Worm (Caenorhabditis elegans) whole organism, late embryonic: ENCODE measurements around the gene mct-5.

Experiments
- C38D4.7 ChIP-seq: fragments of 200-800 bp; sonication (Bioruptor generic); optimal IDR thresholded peaks from 2 replicates; lab custom pipeline; 2018; ENCODE audit warnings: mild to moderate bottlenecking, missing genetic modification characterization, moderate library complexity, missing compliant biosample characterization
- K02D7.2 ChIP-seq: sonication (generic microtip); optimal IDR thresholded peaks from 2 replicates; lab custom pipeline; 2017; ENCODE audit warnings: mild to moderate bottlenecking, missing genetic modification characterization, missing compliant biosample characterization
- ama-1 ChIP-seq: fragments of 150-350 bp; optimal IDR thresholded peaks from 2 replicates; lab custom pipeline; 2014
- ceh-14 ChIP-seq: sonication (generic microtip); optimal IDR thresholded peaks from 2 replicates; lab custom pipeline; 2016; ENCODE audit warnings: missing genotype, missing genetic modification characterization, missing compliant biosample characterization
- ceh-19 ChIP-seq: fragments of 200-800 bp; sonication (Bioruptor generic); optimal IDR thresholded peaks from 2 replicates; lab custom pipeline; 2018; ENCODE audit warnings: mild to moderate bottlenecking, missing genetic modification characterization, missing compliant biosample characterization
- ceh-2 ChIP-seq: sonication (generic microtip); optimal IDR thresholded peaks from 2 replicates; lab custom pipeline; 2016; ENCODE audit warnings: missing genotype, missing genetic modification characterization, missing compliant biosample characterization
- ceh-22 ChIP-seq: sonication (generic microtip); optimal IDR thresholded peaks from 2 replicates; lab custom pipeline; 2017; ENCODE audit warnings: missing biosample characterization, missing genetic modification characterization
- ceh-31 ChIP-seq: sonication (generic microtip); optimal IDR thresholded peaks from 2 replicates; lab custom pipeline; 2016; ENCODE audit warnings: missing genetic modification characterization, missing compliant biosample characterization
- ceh-45 ChIP-seq: fragments of 200-800 bp; sonication (Bioruptor generic); IDR thresholded peaks from 2 replicates; pipeline ENCODE4 v1.3.6; 2022; ENCODE audit warnings: missing genetic modification reagents, missing genetic modification characterization, missing compliant biosample characterization
- ceh-48 ChIP-seq: sonication (generic microtip); optimal IDR thresholded peaks from 2 replicates; lab custom pipeline; 2016; ENCODE audit warnings: missing genetic modification characterization, inconsistent platforms, missing compliant biosample characterization
- dmd-4 ChIP-seq: sonication (generic microtip); optimal IDR thresholded peaks from 2 replicates; lab custom pipeline; 2016; ENCODE audit warnings: borderline replicate concordance, missing genetic modification characterization, missing compliant biosample characterization
- elt-2 ChIP-seq: sonication (generic microtip); optimal IDR thresholded peaks from 2 replicates; lab custom pipeline; 2016; ENCODE audit warnings: missing genetic modification reagents, missing genetic modification characterization, missing compliant biosample characterization
- elt-4 ChIP-seq: sonication (generic microtip); optimal IDR thresholded peaks from 2 replicates; lab custom pipeline; 2016; ENCODE audit warnings: missing genetic modification characterization, missing compliant biosample characterization
- fkh-10 ChIP-seq: fragments of 150-350 bp; optimal IDR thresholded peaks from 2 replicates; lab custom pipeline; 2014; ENCODE audit warnings: missing biosample characterization, missing genetic modification reagents, missing genetic modification characterization
- fkh-6 ChIP-seq: sonication (generic microtip); optimal IDR thresholded peaks from 2 replicates; lab custom pipeline; 2016; ENCODE audit warnings: missing genetic modification characterization, missing compliant biosample characterization
- hlh-15 ChIP-seq: sonication (generic microtip); optimal IDR thresholded peaks from 2 replicates; lab custom pipeline; 2016; ENCODE audit warnings: missing genetic modification characterization, missing compliant biosample characterization
- hlh-30 ChIP-seq: sonication (generic microtip); optimal IDR thresholded peaks from 2 replicates; lab custom pipeline; 2017; ENCODE audit warnings: antibody characterized with exemption, missing genetic modification characterization, missing compliant biosample characterization; ENCODE audit not compliant: insufficient read depth
- hlh-6 ChIP-seq: sonication (generic microtip); optimal IDR thresholded peaks from 2 replicates; lab custom pipeline; 2016; ENCODE audit warnings: missing genotype, missing genetic modification characterization, missing compliant biosample characterization
- lin-11 ChIP-seq: fragments of 200-800 bp; sonication (Bioruptor generic); optimal IDR thresholded peaks from 2 replicates; lab custom pipeline; 2018; ENCODE audit warnings: mild to moderate bottlenecking, missing genetic modification characterization, missing compliant biosample characterization
- madf-2 ChIP-seq: sonication (generic microtip); optimal IDR thresholded peaks from 2 replicates; lab custom pipeline; 2017; ENCODE audit warnings: missing genetic modification characterization, missing compliant biosample characterization
- nfya-1 ChIP-seq: sonication (generic microtip); optimal IDR thresholded peaks from 2 replicates; lab custom pipeline; 2017; ENCODE audit warnings: missing genetic modification characterization, mild to moderate bottlenecking, missing compliant biosample characterization, antibody characterized with exemption, moderate library complexity
- pros-1 ChIP-seq: fragments of 150-350 bp; optimal IDR thresholded peaks from 2 replicates; lab custom pipeline; 2014; ENCODE audit warnings: missing biosample characterization, missing genetic modification reagents, missing genetic modification characterization
- ref-2 ChIP-seq: sonication (generic microtip); optimal IDR thresholded peaks from 2 replicates; lab custom pipeline; 2016; ENCODE audit warnings: missing genetic modification characterization, missing compliant biosample characterization
- rnt-1 ChIP-seq: sonication (generic microtip); optimal IDR thresholded peaks from 2 replicates; lab custom pipeline; 2016; ENCODE audit warnings: missing genetic modification characterization, missing compliant biosample characterization
- sdc-2 ChIP-seq: sonication (generic microtip); optimal IDR thresholded peaks from 2 replicates; lab custom pipeline; 2016; ENCODE audit warnings: missing genotype, missing genetic modification characterization, missing compliant biosample characterization
- sox-2 ChIP-seq: fragments of 200-800 bp; sonication (Bioruptor generic); IDR thresholded peaks from 2 replicates; pipeline ENCODE4 v1.3.6; 2022; ENCODE audit warnings: missing genetic modification reagents, missing genetic modification characterization, missing compliant biosample characterization
- sox-4 ChIP-seq: sonication (generic microtip); optimal IDR thresholded peaks from 2 replicates; lab custom pipeline; 2017; ENCODE audit warnings: mild to moderate bottlenecking, missing genetic modification characterization, inconsistent platforms, missing compliant biosample characterization
- tbx-7 ChIP-seq: sonication (generic microtip); optimal IDR thresholded peaks from 2 replicates; lab custom pipeline; 2016; ENCODE audit warnings: missing genotype, missing genetic modification characterization, missing compliant biosample characterization
- unc-3 ChIP-seq, 2 experiments: fragments of 200-800 bp in 1 of 2; sonication (Bioruptor generic) in 1 of 2; sonication (generic microtip) in 1 of 2; conservative IDR thresholded peaks in 1 of 2; optimal IDR thresholded peaks in 1 of 2; 2 replicates each; pipeline versions ENCODE4 v1.3.6 to Lab custom; 2016 to 2022; ENCODE audit warnings: missing compliant biosample characterization in 2 of 2, missing genetic modification characterization in 2 of 2, missing genetic modification reagents in 1 of 2

The mct-5 gene

ce11 chrII:7070434-7070833, 28.0 kb downstream of the mct-5 start:
- no peak for TF ChIP-seq sox-4 (tag; lab: Kevin White, UChicago)
- TF ChIP-seq, all 69 proteins: peak for 0

ce11 chrII:7069866-7070265, 28.5 kb downstream of the mct-5 start, which contains the start of gene him-14:
TSS of gene him-14 (minus strand) at chrII:7069966.
- no peak for TF ChIP-seq unc-3 (GFP tag; conservative IDR thresholded peaks at IDR 0.05; lab: Robert Waterston, UW)
- TF ChIP-seq unc-3 (tag; optimal IDR thresholded peaks at IDR 0.05; lab: Kevin White, UChicago) = no peak
- TF ChIP-seq madf-2 (tag; lab: Kevin White, UChicago) = no peak
- no peak for TF ChIP-seq elt-4 (tag; lab: Kevin White, UChicago)
- no peak for TF ChIP-seq ceh-19
- TF ChIP-seq K02D7.2 (tag; lab: Kevin White, UChicago) = no peak
- TF ChIP-seq ceh-22 = no peak
- TF ChIP-seq lin-11 = no peak
- TF ChIP-seq ama-1 = no peak
- TF ChIP-seq ceh-14 (tag; lab: Kevin White, UChicago) = no peak
- no peak for TF ChIP-seq hlh-30 (tag; lab: Kevin White, UChicago)
- no peak for TF ChIP-seq ref-2
- no peak for TF ChIP-seq hlh-15 (tag; lab: Kevin White, UChicago)

ce11 chrII:7065391-7065790, 33.0 kb downstream of the mct-5 start, which contains the start of gene nos-2:
TSS of gene nos-2 (plus strand) at chrII:7065618.
- TF ChIP-seq ref-2 = no peak
- no peak for TF ChIP-seq lin-11
- TF ChIP-seq ceh-14 (tag; lab: Kevin White, UChicago) = no peak

ce11 chrII:7061730-7062129, 36.7 kb downstream of the mct-5 start, which contains the start of gene acs-6:
TSS of gene acs-6 (plus strand) at chrII:7062030.
- TF ChIP-seq rnt-1 = no peak
- TF ChIP-seq pros-1 = no peak
- no peak for TF ChIP-seq ceh-14 (tag; lab: Kevin White, UChicago)
- no peak for TF ChIP-seq ceh-45

- TF ChIP-seq fkh-6 (tag; lab: Kevin White, UChicago) (no peak), ceh-31 (tag; lab: Kevin White, UChicago) (no peak), C38D4.7 (GFP tag; lab: Kevin White, UChicago) (no peak), hlh-6 (no peak), nfya-1 (tag; lab: Kevin White, UChicago) (no peak), ceh-45 (no peak), tbx-7 (no peak), hlh-30 (tag; lab: Kevin White, UChicago) (no peak), ceh-48 (tag; lab: Kevin White, UChicago) (no peak), pros-1 (no peak), sdc-2 (no peak), dmd-4 (tag; lab: Kevin White, UChicago) (no peak), ceh-22 (no peak), sox-2 (GFP tag; lab: Robert Waterston, UW) (no peak), fkh-10 (GFP tag; lab: Kevin White, UChicago) (no peak)
These were observed 37.6 kb downstream of the mct-5 start for ce11 chrII:7060791-7061190.

- TF ChIP-seq elt-2 (tag; lab: Kevin White, UChicago) = peak; percentile 34
- no peak for TF ChIP-seq ceh-2 (tag; lab: Kevin White, UChicago)
These were observed 38.2 kb downstream of the mct-5 start for ce11 chrII:7060202-7060601.

- no peak for TF ChIP-seq ceh-45
- TF ChIP-seq elt-2 (tag; lab: Kevin White, UChicago) = peak; percentile 38
These were observed 39.1 kb downstream of the mct-5 start for ce11 chrII:7059274-7059757.
